Fruit fly (Drosophila melanogaster) whole organism, prepupa: ENCODE results near the gene CG3841.

Experiments
- Blimp-1 ChIP-seq: fragments of 200-800 bp; sonication (Bioruptor generic); optimal IDR thresholded peaks from 3 replicates; lab custom pipeline; 2017; ENCODE audit warnings: missing biosample characterization, missing genetic modification characterization, mild to moderate bottlenecking, moderate library complexity, missing genetic modification reagents
- CG11294 ChIP-seq: fragments of 200-800 bp; sonication (Bioruptor generic); IDR thresholded peaks from 2 replicates; pipeline ENCODE4 v1.3.6; 2022; ENCODE audit warnings: missing biosample characterization, missing genetic modification characterization
- CG11762 ChIP-seq: fragments of 200-800 bp; sonication (Bioruptor generic); optimal IDR thresholded peaks from 3 replicates; lab custom pipeline; 2016; ENCODE audit warnings: missing biosample characterization, missing genetic modification characterization; ENCODE audit not compliant: insufficient read depth
- CG11902 ChIP-seq: fragments of 200-800 bp; sonication (Bioruptor generic); optimal IDR thresholded peaks from 3 replicates; lab custom pipeline; 2016; ENCODE audit warnings: missing biosample characterization, missing genetic modification characterization
- CG1621 ChIP-seq: fragments of 200-800 bp; sonication (Bioruptor generic); optimal IDR thresholded peaks from 3 replicates; lab custom pipeline; 2018; ENCODE audit warnings: missing biosample characterization, mild to moderate bottlenecking, missing genetic modification characterization
- CG16779 ChIP-seq: fragments of 200-800 bp; sonication (Bioruptor generic); optimal IDR thresholded peaks from 3 replicates; lab custom pipeline; 2017; ENCODE audit warnings: missing biosample characterization, mild to moderate bottlenecking, missing genetic modification characterization
- CG3032 ChIP-seq: fragments of 200-800 bp; optimal IDR thresholded peaks from 2 replicates; lab custom pipeline; 2019; ENCODE audit warnings: missing biosample characterization, mild to moderate bottlenecking, missing genetic modification characterization, moderate library complexity
- CG31627 ChIP-seq: fragments of 200-800 bp; sonication (Bioruptor generic); optimal IDR thresholded peaks from 3 replicates; lab custom pipeline; 2016; ENCODE audit warnings: missing biosample characterization, missing genetic modification characterization
- CG32006 ChIP-seq: fragments of 200-800 bp; sonication (Bioruptor generic); optimal IDR thresholded peaks from 3 replicates; lab custom pipeline; 2017; ENCODE audit warnings: missing biosample characterization, mild to moderate bottlenecking, missing genetic modification characterization
- CG34406 ChIP-seq: fragments of 200-800 bp; sonication (Bioruptor generic); optimal IDR thresholded peaks from 3 replicates; lab custom pipeline; 2016; ENCODE audit warnings: missing biosample characterization, missing genetic modification characterization
- CG4318 ChIP-seq: fragments of 200-800 bp; sonication (Bioruptor generic); optimal IDR thresholded peaks from 3 replicates; lab custom pipeline; 2017; ENCODE audit warnings: missing biosample characterization, mild to moderate bottlenecking, missing genetic modification characterization
- CG6163 ChIP-seq: fragments of 200-800 bp; sonication (Bioruptor generic); IDR thresholded peaks from 3 replicates; pipeline ENCODE4 v1.3.6; 2022; ENCODE audit warnings: missing biosample characterization, missing genetic modification characterization
- CG6276 ChIP-seq: fragments of 200-800 bp; sonication (Bioruptor generic); optimal IDR thresholded peaks from 2 replicates; lab custom pipeline; 2017; ENCODE audit warnings: missing biosample characterization, mild to moderate bottlenecking, missing genetic modification characterization
- CG6854 ChIP-seq: fragments of 200-800 bp; sonication (Bioruptor generic); optimal IDR thresholded peaks from 2 replicates; lab custom pipeline; 2017; ENCODE audit warnings: missing biosample characterization, mild to moderate bottlenecking, missing genetic modification characterization
- CG7368 ChIP-seq: fragments of 200-800 bp; sonication (Bioruptor generic); optimal IDR thresholded peaks from 3 replicates; lab custom pipeline; 2016; ENCODE audit warnings: missing biosample characterization, missing genetic modification characterization
- CG8119 ChIP-seq: fragments of 200-800 bp; sonication (Bioruptor generic); IDR thresholded peaks from 3 replicates; pipeline ENCODE4 v1.3.6; 2022; ENCODE audit warnings: missing biosample characterization, missing genetic modification characterization
- CG8319 ChIP-seq: fragments of 200-800 bp; sonication (Bioruptor generic); optimal IDR thresholded peaks from 3 replicates; lab custom pipeline; 2016; ENCODE audit warnings: missing biosample characterization, missing genetic modification characterization
- CG8632 ChIP-seq: fragments of 200-800 bp; sonication (Bioruptor generic); optimal IDR thresholded peaks from 3 replicates; lab custom pipeline; 2016; ENCODE audit warnings: missing biosample characterization, missing genetic modification characterization
- CG9139 ChIP-seq: fragments of 200-800 bp; sonication (Bioruptor generic); optimal IDR thresholded peaks from 3 replicates; lab custom pipeline; 2017; ENCODE audit warnings: missing biosample characterization, mild to moderate bottlenecking, missing genetic modification characterization
- Eip75B ChIP-seq: fragments of 200-800 bp; sonication (Bioruptor generic); optimal IDR thresholded peaks from 3 replicates; lab custom pipeline; 2016; ENCODE audit warnings: missing biosample characterization, missing genetic modification characterization
- Eip78C ChIP-seq: fragments of 200-800 bp; sonication (Bioruptor generic); peaks from one replicate; lab custom pipeline; 2016; ENCODE audit warnings: missing biosample characterization, missing genetic modification characterization
- Eip93F ChIP-seq: fragments of 200-800 bp; sonication (Bioruptor generic); optimal IDR thresholded peaks from 2 replicates; lab custom pipeline; 2016; ENCODE audit warnings: missing biosample characterization, mild to moderate bottlenecking, missing genetic modification characterization
- Ets21C ChIP-seq: fragments of 200-800 bp; sonication (Bioruptor generic); optimal IDR thresholded peaks from 3 replicates; lab custom pipeline; 2016; ENCODE audit warnings: missing biosample characterization, missing genetic modification characterization
- Ets96B ChIP-seq: fragments of 200-800 bp; optimal IDR thresholded peaks from 2 replicates; lab custom pipeline; 2019; ENCODE audit warnings: missing biosample characterization, mild to moderate bottlenecking, missing genetic modification characterization, moderate library complexity
- Gug ChIP-seq: fragments of 200-800 bp; sonication (Bioruptor generic); IDR thresholded peaks from 2 replicates; pipeline ENCODE4 v1.3.6; 2022; ENCODE audit warnings: missing biosample characterization, missing genetic modification characterization
- Hr38 ChIP-seq: sonication (Bioruptor generic); optimal IDR thresholded peaks from 2 replicates; lab custom pipeline; 2016; ENCODE audit warnings: missing biosample characterization, missing genetic modification characterization
- Hr39 ChIP-seq: fragments of 200-800 bp; sonication (Bioruptor generic); optimal IDR thresholded peaks from 2 replicates; lab custom pipeline; 2016; ENCODE audit warnings: missing biosample characterization, missing genetic modification characterization
- Hr4 ChIP-seq: fragments of 200-800 bp; sonication (Bioruptor generic); optimal IDR thresholded peaks from 3 replicates; lab custom pipeline; 2016; ENCODE audit warnings: missing biosample characterization, missing genetic modification characterization
- Lpt ChIP-seq: fragments of 200-800 bp; sonication (Bioruptor generic); optimal IDR thresholded peaks from 3 replicates; lab custom pipeline; 2016; ENCODE audit warnings: missing biosample characterization, missing genetic modification characterization
- Met ChIP-seq: fragments of 200-800 bp; sonication (Bioruptor generic); optimal IDR thresholded peaks from 3 replicates; lab custom pipeline; 2016; ENCODE audit warnings: missing biosample characterization, missing genetic modification characterization
- OdsH ChIP-seq: fragments of 200-800 bp; sonication (Bioruptor generic); optimal IDR thresholded peaks from 3 replicates; lab custom pipeline; 2016; ENCODE audit warnings: missing biosample characterization, missing genetic modification characterization
- Smox ChIP-seq: fragments of 200-800 bp; sonication (Bioruptor generic); optimal IDR thresholded peaks from 3 replicates; lab custom pipeline; 2016; ENCODE audit warnings: missing biosample characterization, missing genetic modification characterization
- Sox102F ChIP-seq: fragments of 200-800 bp; sonication (Bioruptor generic); optimal IDR thresholded peaks from 2 replicates; lab custom pipeline; 2016; ENCODE audit warnings: missing biosample characterization, mild to moderate bottlenecking, missing genetic modification characterization
- Sox14 ChIP-seq: fragments of 200-800 bp; sonication (Bioruptor generic); optimal IDR thresholded peaks from 3 replicates; lab custom pipeline; 2016; ENCODE audit warnings: missing biosample characterization, missing genetic modification characterization
- achi ChIP-seq: fragments of 200-800 bp; sonication (Bioruptor generic); optimal IDR thresholded peaks from 3 replicates; lab custom pipeline; 2016; ENCODE audit warnings: missing biosample characterization, missing genetic modification characterization
- acj6 ChIP-seq: fragments of 200-800 bp; sonication (Bioruptor generic); optimal IDR thresholded peaks from 3 replicates; lab custom pipeline; 2016; ENCODE audit warnings: missing biosample characterization, missing genetic modification characterization
- cyc ChIP-seq: fragments of 200-800 bp; sonication (Bioruptor generic); optimal IDR thresholded peaks from 3 replicates; lab custom pipeline; 2016; ENCODE audit warnings: missing biosample characterization, missing genetic modification characterization
- dac ChIP-seq: fragments of 200-800 bp; sonication (Bioruptor generic); optimal IDR thresholded peaks from 2 replicates; lab custom pipeline; 2017; ENCODE audit warnings: missing biosample characterization, mild to moderate bottlenecking, missing genetic modification characterization
- dsx ChIP-seq: fragments of 200-800 bp; optimal IDR thresholded peaks from 3 replicates; lab custom pipeline; 2019; ENCODE audit warnings: missing biosample characterization, mild to moderate bottlenecking, missing genetic modification characterization, moderate library complexity; ENCODE audit not compliant: poor library complexity, severe bottlenecking
- eg ChIP-seq: fragments of 200-800 bp; sonication (Bioruptor generic); IDR thresholded peaks from 3 replicates; pipeline ENCODE4 v1.3.6; 2022; ENCODE audit warnings: missing biosample characterization, missing genetic modification characterization
- esn ChIP-seq: fragments of 200-800 bp; sonication (Bioruptor generic); optimal IDR thresholded peaks from 2 replicates; lab custom pipeline; 2016; ENCODE audit warnings: missing biosample characterization, mild to moderate bottlenecking, missing genetic modification characterization, moderate library complexity
- fd59A ChIP-seq: fragments of 200-800 bp; sonication (Bioruptor generic); optimal IDR thresholded peaks from 2 replicates; lab custom pipeline; 2017; ENCODE audit warnings: missing biosample characterization, mild to moderate bottlenecking, missing genetic modification characterization, missing genetic modification reagents
- fd85E ChIP-seq: fragments of 200-800 bp; sonication (Bioruptor generic); optimal IDR thresholded peaks from 3 replicates; lab custom pipeline; 2016; ENCODE audit warnings: missing biosample characterization, missing genetic modification characterization
- fkh ChIP-seq: fragments of 200-800 bp; sonication (Bioruptor generic); optimal IDR thresholded peaks from 3 replicates; lab custom pipeline; 2017; ENCODE audit warnings: missing biosample characterization, mild to moderate bottlenecking, missing genetic modification characterization, moderate library complexity
- lz ChIP-seq: fragments of 200-800 bp; sonication (Bioruptor generic); optimal IDR thresholded peaks from 3 replicates; lab custom pipeline; 2016; ENCODE audit warnings: missing biosample characterization, missing genetic modification characterization
- pdm3 ChIP-seq: fragments of 200-800 bp; sonication (Bioruptor generic); optimal IDR thresholded peaks from 3 replicates; lab custom pipeline; 2016; ENCODE audit warnings: missing biosample characterization, missing genetic modification characterization
- salr ChIP-seq, 2 experiments: fragments of 200-800 bp; sonication (Bioruptor generic); optimal IDR thresholded peaks; 3 replicates each; lab custom pipeline; 2016 to 2018; ENCODE audit warnings: missing biosample characterization in 2 of 2, missing genetic modification characterization in 2 of 2, mild to moderate bottlenecking in 1 of 2
- ss ChIP-seq, 2 experiments: fragments of 200-800 bp; sonication (Bioruptor generic); optimal IDR thresholded peaks; 2 replicates in 1 of 2; 3 replicates in 1 of 2; lab custom pipeline; 2017 to 2018; ENCODE audit warnings: mild to moderate bottlenecking in 2 of 2, missing biosample characterization in 2 of 2, missing genetic modification characterization in 2 of 2, moderate library complexity in 1 of 2
- svp ChIP-seq: fragments of 200-800 bp; sonication (Bioruptor generic); peaks from one replicate; lab custom pipeline; 2016; ENCODE audit warnings: missing biosample characterization, missing genetic modification characterization
- vri ChIP-seq: fragments of 200-800 bp; sonication (Bioruptor generic); optimal IDR thresholded peaks from 3 replicates; lab custom pipeline; 2016; ENCODE audit warnings: missing biosample characterization, mild to moderate bottlenecking, missing genetic modification characterization

CG3841 gene

dm6 chr2L:9569588-9570434, 19.5 kb upstream of the CG3841 start:
- TF ChIP-seq Ets21C (GFP tag; lab: Kevin White, UChicago) (peak; percentile 87), fd59A (GFP tag; lab: Kevin White, UChicago) (peak; percentile 93), CG8632 (peak; percentile 96), cyc (GFP tag; lab: Kevin White, UChicago) (peak; percentile 90), Sox102F (GFP tag; lab: Kevin White, UChicago) (peak; percentile 94), Ets96B (tag; lab: Kevin White, UChicago) (peak; percentile 96), eg (GFP tag; lab: Robert Waterston, UW) (peak; percentile 92), dac (GFP tag; lab: Kevin White, UChicago) (peak; percentile 90), Lpt (GFP tag; lab: Kevin White, UChicago) (peak; percentile 96), CG7368 (GFP tag; lab: Kevin White, UChicago) (peak; percentile 92), CG16779 (tag; lab: Kevin White, UChicago) (peak; percentile 96), CG34406 (GFP tag; lab: Kevin White, UChicago) (peak; percentile 97), CG11762 (GFP tag; lab: Kevin White, UChicago) (peak; percentile 96), Blimp-1 (GFP tag; lab: Kevin White, UChicago) (peak; percentile 88), ss (GFP tag; optimal IDR thresholded peaks at IDR 0.05; lab: Kevin White, UChicago) (peak; percentile 97), dsx (GFP tag; lab: Kevin White, UChicago) (peak; percentile 95), Sox14 (GFP tag; lab: Kevin White, UChicago) (peak; percentile 93), CG11902 (peak; percentile 90), CG8119 (GFP tag; lab: Robert Waterston, UW) (peak; percentile 97), fkh (peak; percentile 70), CG31627 (peak; percentile 88), svp (peak; percentile 97), Smox (GFP tag; lab: Kevin White, UChicago) (peak; percentile 96), Hr38 (no peak), Met (GFP tag; lab: Kevin White, UChicago) (peak; percentile 96), acj6 (peak; percentile 96), CG6163 (peak; percentile 90), Hr39 (GFP tag; lab: Kevin White, UChicago) (peak; percentile 87), vri (GFP tag; lab: Kevin White, UChicago) (peak; percentile 88), OdsH (peak; percentile 97), Hr4 (GFP tag; lab: Kevin White, UChicago) (peak; percentile 92), CG6276 (GFP tag; lab: Kevin White, UChicago) (peak; percentile 98), esn (GFP tag; lab: Kevin White, UChicago) (peak; percentile 97), Eip78C (GFP tag; lab: Kevin White, UChicago) (peak; percentile 99), CG32006 (GFP tag; lab: Kevin White, UChicago) (peak; percentile 98), CG11294 (GFP tag; lab: Robert Waterston, UW) (peak; percentile 90), CG4318 (peak; percentile 97), lz (peak; percentile 94), pdm3 (GFP tag; lab: Kevin White, UChicago) (peak; percentile 93), achi (peak; percentile 97), CG1621 (tag; lab: Kevin White, UChicago) (peak; percentile 90), Eip93F (GFP tag; lab: Kevin White, UChicago) (peak; percentile 85), CG3032 (tag; lab: Kevin White, UChicago) (peak; percentile 96), Eip75B (GFP tag; lab: Kevin White, UChicago) (peak; percentile 93), salr (GFP tag; optimal IDR thresholded peaks at IDR 0.05; lab: Kevin White, UChicago) (peak; percentile 81 to 99), CG6854 (GFP tag; lab: Kevin White, UChicago) (peak; percentile 89), fd85E (peak; percentile 88), Gug (GFP tag; lab: Robert Waterston, UW) (peak; percentile 89), CG8319 (GFP tag; lab: Kevin White, UChicago) (peak; percentile 93), CG9139 (peak; percentile 90)
